Worm (Caenorhabditis elegans) whole organism, L2 larva: ENCODE results near the gene bmk-1.

Experiments used
- ceh-16 ChIP-seq: fragments of 150-350 bp; optimal IDR thresholded peaks from 2 replicates; lab custom pipeline; 2014; ENCODE audit warnings: missing biosample characterization, missing genetic modification characterization
- nhr-237 ChIP-seq: fragments of 150-350 bp; optimal IDR thresholded peaks from 2 replicates; lab custom pipeline; 2014; ENCODE audit warnings: missing biosample characterization, missing genetic modification characterization
- unc-55 ChIP-seq: fragments of 150-350 bp; sonication (generic microtip); optimal IDR thresholded peaks from 3 replicates; lab custom pipeline; 2014; ENCODE audit warnings: missing biosample characterization, missing genetic modification reagents, missing genetic modification characterization

- TF ChIP-seq ceh-16 (tag; lab: Kevin White, UChicago): no peak
- TF ChIP-seq unc-55: no peak
- no peak for TF ChIP-seq nhr-237
Observed at ce11 chrV:14460615-14461102, 3.9 kb upstream of the bmk-1 start, which contains the start of gene F08H9.2.
